Worm (Caenorhabditis elegans): ENCODE results near the gene ets-10.

DNA sequence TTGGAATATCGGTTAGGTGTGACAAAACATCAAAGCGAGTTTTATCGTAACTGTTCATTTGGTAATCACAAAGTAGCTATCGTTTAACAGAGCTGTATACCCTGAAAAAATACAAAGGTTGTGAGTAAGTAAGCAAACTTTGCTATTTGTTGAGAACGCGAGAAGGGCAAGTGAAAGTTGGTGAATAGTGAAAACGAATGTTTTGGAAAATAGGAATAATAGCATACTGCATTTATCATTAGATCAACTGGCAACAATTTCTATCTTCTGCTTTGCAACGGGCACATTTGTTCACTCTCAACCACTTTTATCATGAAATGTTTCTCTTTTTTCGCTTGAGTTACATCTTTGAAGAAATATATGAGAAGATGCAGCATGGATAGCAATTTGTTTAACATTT is 44.8 kb downstream of the ets-10 start, which contains the start of gene C24A8.5:
- TF ChIP-seq nhr-12 (tag; optimal IDR thresholded peaks at IDR 0.05): no peak
- no peak for TF ChIP-seq lsy-12 (tag; optimal IDR thresholded peaks at IDR 0.05)
- no peak for TF ChIP-seq elt-3 (tag; optimal IDR thresholded peaks at IDR 0.05)
- no peak for TF ChIP-seq ama-1 (optimal IDR thresholded peaks at IDR 0.05)

Measured in whole organism, L3 larva.